Worm (Caenorhabditis elegans) whole organism, L4 larva: Measurements from ENCODE around the gene srj-6.

Experiments
- D1046.2 ChIP-seq: fragments of 200-800 bp; sonication (Bioruptor generic); IDR thresholded peaks from 2 replicates; pipeline ENCODE4 v1.3.6; 2022; ENCODE audit warnings: missing genetic modification characterization, missing compliant biosample characterization
- F44E2.7 ChIP-seq: fragments of 200-800 bp; sonication (Bioruptor generic); IDR thresholded peaks from 2 replicates; pipeline ENCODE4 v2.1.2; 2022; ENCODE audit warnings: missing genetic modification characterization, missing compliant biosample characterization
- Y105C5A.15 ChIP-seq: fragments of 200-800 bp; sonication (Bioruptor generic); IDR thresholded peaks from 2 replicates; pipeline ENCODE4 v1.3.6; 2022; ENCODE audit warnings: missing genetic modification characterization, missing compliant biosample characterization
- ZK337.2 ChIP-seq: fragments of 200-800 bp; sonication (Bioruptor generic); IDR thresholded peaks from 2 replicates; pipeline ENCODE4 v1.3.6; 2022; ENCODE audit warnings: missing genetic modification reagents, missing genetic modification characterization, missing compliant biosample characterization
- ZK546.5 ChIP-seq, 2 experiments: sonication (generic microtip); optimal IDR thresholded peaks; 2 replicates each; lab custom pipeline; 2017; ENCODE audit warnings: missing biosample characterization in 2 of 2, missing genetic modification characterization in 2 of 2
- aha-1 ChIP-seq: fragments of 150-350 bp; peaks from one replicate; lab custom pipeline; 2014; ENCODE audit warnings: missing biosample characterization, missing genetic modification characterization
- ama-1 ChIP-seq: fragments of 150-350 bp; optimal IDR thresholded peaks from 2 replicates; lab custom pipeline; 2014; ENCODE audit warnings: inconsistent platforms, mixed read lengths
- arid-1 ChIP-seq: fragments of 200-800 bp; sonication (Bioruptor generic); conservative IDR thresholded peaks from 2 replicates; pipeline ENCODE4 v1.3.6; 2022; ENCODE audit warnings: missing genetic modification reagents, missing genetic modification characterization, missing compliant biosample characterization
- attf-4 ChIP-seq: sonication (generic microtip); optimal IDR thresholded peaks from 3 replicates; lab custom pipeline; 2017; ENCODE audit warnings: missing biosample characterization, missing genetic modification characterization
- ceh-32 ChIP-seq: sonication (generic microtip); optimal IDR thresholded peaks from 2 replicates; lab custom pipeline; 2016; ENCODE audit warnings: mild to moderate bottlenecking, missing genetic modification characterization, missing compliant biosample characterization; ENCODE audit not compliant: poor library complexity
- ceh-62 ChIP-seq: sonication (generic microtip); optimal IDR thresholded peaks from 2 replicates; lab custom pipeline; 2017; ENCODE audit warnings: missing biosample characterization, missing genetic modification characterization
- ces-1 ChIP-seq: fragments of 150-350 bp; sonication (generic microtip); optimal IDR thresholded peaks from 4 replicates; lab custom pipeline; 2014; ENCODE audit warnings: missing biosample characterization, missing genetic modification reagents, missing genetic modification characterization
- cey-2 ChIP-seq: sonication (generic microtip); optimal IDR thresholded peaks from 3 replicates; lab custom pipeline; 2017; ENCODE audit warnings: missing genetic modification characterization, mild to moderate bottlenecking, missing compliant biosample characterization, antibody characterized with exemption, borderline replicate concordance; ENCODE audit not compliant: insufficient read depth
- dmd-6 ChIP-seq: fragments of 200-800 bp; sonication (Bioruptor generic); IDR thresholded peaks from 2 replicates; pipeline ENCODE4 v1.3.6; 2022; ENCODE audit warnings: missing genetic modification reagents, missing genetic modification characterization, missing compliant biosample characterization
- dpl-1 ChIP-seq: fragments of 150-350 bp; optimal IDR thresholded peaks from 2 replicates; lab custom pipeline; 2014; ENCODE audit warnings: missing biosample characterization, missing genetic modification reagents, missing genetic modification characterization
- duxl-1 ChIP-seq: sonication (generic microtip); optimal IDR thresholded peaks from 2 replicates; lab custom pipeline; 2016; ENCODE audit warnings: mild to moderate bottlenecking, missing genetic modification characterization, moderate library complexity, missing compliant biosample characterization; ENCODE audit not compliant: poor library complexity
- egl-27 ChIP-seq: sonication (generic microtip); optimal IDR thresholded peaks from 3 replicates; lab custom pipeline; 2017; ENCODE audit warnings: missing biosample characterization, missing genetic modification reagents, missing genetic modification characterization
- fos-1 ChIP-seq: fragments of 150-350 bp; optimal IDR thresholded peaks from 2 replicates; lab custom pipeline; 2014; ENCODE audit warnings: missing biosample characterization, missing genetic modification characterization
- hlh-30 ChIP-seq: sonication (generic microtip); optimal IDR thresholded peaks from 2 replicates; lab custom pipeline; 2017; ENCODE audit warnings: antibody characterized with exemption, mild to moderate bottlenecking, missing genetic modification characterization, missing compliant biosample characterization; ENCODE audit not compliant: insufficient read depth
- hmg-1.1 ChIP-seq: fragments of 200-800 bp; sonication (Bioruptor generic); IDR thresholded peaks from 2 replicates; pipeline ENCODE4 v1.3.6; 2022; ENCODE audit warnings: missing genetic modification reagents, missing genetic modification characterization, missing compliant biosample characterization
- lin-15B ChIP-seq: fragments of 150-350 bp; sonication (generic microtip); optimal IDR thresholded peaks from 3 replicates; lab custom pipeline; 2014; ENCODE audit warnings: missing biosample characterization, missing genetic modification characterization
- lin-38 ChIP-seq: fragments of 200-800 bp; sonication (Bioruptor generic); IDR thresholded peaks from 2 replicates; pipeline ENCODE4 v1.3.6; 2022; ENCODE audit warnings: missing genetic modification reagents, missing genetic modification characterization, missing compliant biosample characterization
- lir-3 ChIP-seq: sonication (generic microtip); optimal IDR thresholded peaks from 2 replicates; lab custom pipeline; 2016; ENCODE audit warnings: mild to moderate bottlenecking, missing genetic modification characterization, missing compliant biosample characterization
- lsy-2 ChIP-seq, 2 experiments: fragments of 150-350 bp in 1 of 2; sonication (generic microtip) in 1 of 2; optimal IDR thresholded peaks; 2 replicates each; lab custom pipeline; 2014 to 2017; ENCODE audit warnings: missing biosample characterization in 2 of 2, missing genetic modification characterization in 2 of 2
- mdl-1 ChIP-seq, 2 experiments: fragments of 150-350 bp in 1 of 2; sonication (generic microtip) in 1 of 2; optimal IDR thresholded peaks; 2 replicates each; lab custom pipeline; 2014 to 2017; ENCODE audit warnings: missing biosample characterization in 2 of 2, missing genetic modification characterization in 2 of 2
- mdt-29 ChIP-seq: fragments of 200-800 bp; sonication (Bioruptor generic); IDR thresholded peaks from 2 replicates; pipeline ENCODE4 v1.3.6; 2022; ENCODE audit warnings: missing genetic modification reagents, missing genetic modification characterization, missing compliant biosample characterization
- mxl-3 ChIP-seq: fragments of 200-800 bp; sonication (Bioruptor generic); optimal IDR thresholded peaks from 2 replicates; lab custom pipeline; 2018; ENCODE audit warnings: mild to moderate bottlenecking, missing genetic modification characterization, missing compliant biosample characterization
- nhr-111 ChIP-seq: fragments of 200-800 bp; sonication (Bioruptor generic); optimal IDR thresholded peaks from 2 replicates; lab custom pipeline; 2018; ENCODE audit warnings: mild to moderate bottlenecking, missing genetic modification characterization, missing compliant biosample characterization
- nhr-28 ChIP-seq: fragments of 150-350 bp; optimal IDR thresholded peaks from 2 replicates; lab custom pipeline; 2014; ENCODE audit warnings: missing biosample characterization, missing genetic modification characterization
- nhr-41 ChIP-seq: fragments of 200-800 bp; sonication (Bioruptor generic); IDR thresholded peaks from 2 replicates; pipeline ENCODE4 v1.3.6; 2022; ENCODE audit warnings: missing genetic modification reagents, missing genetic modification characterization, missing compliant biosample characterization
- nhr-48 ChIP-seq: sonication (generic microtip); optimal IDR thresholded peaks from 2 replicates; lab custom pipeline; 2016; ENCODE audit warnings: mild to moderate bottlenecking, missing genetic modification characterization, missing compliant biosample characterization
- nhr-76 ChIP-seq: fragments of 150-350 bp; optimal IDR thresholded peaks from 2 replicates; lab custom pipeline; 2014; ENCODE audit warnings: missing biosample characterization, missing genetic modification characterization
- nhr-77 ChIP-seq: fragments of 150-350 bp; optimal IDR thresholded peaks from 2 replicates; lab custom pipeline; 2014; ENCODE audit warnings: missing biosample characterization, missing genetic modification characterization
- php-3 ChIP-seq: fragments of 200-800 bp; sonication (Bioruptor generic); IDR thresholded peaks from 2 replicates; pipeline ENCODE4 v1.3.6; 2022; ENCODE audit warnings: missing genetic modification reagents, missing genetic modification characterization, missing compliant biosample characterization
- skn-1 ChIP-seq: fragments of 150-350 bp; optimal IDR thresholded peaks from 2 replicates; lab custom pipeline; 2014; ENCODE audit warnings: missing biosample characterization, missing genetic modification characterization
- snpc-1.2 ChIP-seq: fragments of 200-800 bp; sonication (Bioruptor generic); IDR thresholded peaks from 2 replicates; pipeline ENCODE4 v1.3.6; 2022; ENCODE audit warnings: missing genetic modification reagents, missing genetic modification characterization, missing compliant biosample characterization
- snpc-4 ChIP-seq: fragments of 150-350 bp; optimal IDR thresholded peaks from 2 replicates; lab custom pipeline; 2014; ENCODE audit warnings: missing biosample characterization, missing genetic modification characterization
- tra-1 ChIP-seq: fragments of 200-800 bp; sonication (Bioruptor generic); IDR thresholded peaks from 2 replicates; pipeline ENCODE4 v1.3.6; 2022; ENCODE audit warnings: missing genetic modification reagents, missing genetic modification characterization, missing compliant biosample characterization
- unc-130 ChIP-seq: sonication (generic microtip); optimal IDR thresholded peaks from 2 replicates; lab custom pipeline; 2016; ENCODE audit warnings: missing genetic modification reagents, missing genetic modification characterization, missing compliant biosample characterization
- vab-7 ChIP-seq: fragments of 200-800 bp; sonication (Bioruptor generic); IDR thresholded peaks from 2 replicates; pipeline ENCODE4 v1.3.6; 2022; ENCODE audit warnings: missing genetic modification reagents, missing genetic modification characterization, missing compliant biosample characterization
- zag-1 ChIP-seq: fragments of 150-350 bp; optimal IDR thresholded peaks from 2 replicates; lab custom pipeline; 2014; ENCODE audit warnings: missing biosample characterization, missing genetic modification characterization
- zfp-2 ChIP-seq: sonication (generic microtip); optimal IDR thresholded peaks from 2 replicates; lab custom pipeline; 2016; ENCODE audit warnings: mild to moderate bottlenecking, missing genetic modification characterization, missing compliant biosample characterization
- zip-2 ChIP-seq: fragments of 150-350 bp; optimal IDR thresholded peaks from 2 replicates; lab custom pipeline; 2014; ENCODE audit warnings: missing biosample characterization, missing genetic modification characterization
- ztf-11 ChIP-seq: fragments of 150-350 bp; optimal IDR thresholded peaks from 2 replicates; lab custom pipeline; 2014; ENCODE audit warnings: missing biosample characterization, missing genetic modification characterization

srj-6 gene

DNA sequence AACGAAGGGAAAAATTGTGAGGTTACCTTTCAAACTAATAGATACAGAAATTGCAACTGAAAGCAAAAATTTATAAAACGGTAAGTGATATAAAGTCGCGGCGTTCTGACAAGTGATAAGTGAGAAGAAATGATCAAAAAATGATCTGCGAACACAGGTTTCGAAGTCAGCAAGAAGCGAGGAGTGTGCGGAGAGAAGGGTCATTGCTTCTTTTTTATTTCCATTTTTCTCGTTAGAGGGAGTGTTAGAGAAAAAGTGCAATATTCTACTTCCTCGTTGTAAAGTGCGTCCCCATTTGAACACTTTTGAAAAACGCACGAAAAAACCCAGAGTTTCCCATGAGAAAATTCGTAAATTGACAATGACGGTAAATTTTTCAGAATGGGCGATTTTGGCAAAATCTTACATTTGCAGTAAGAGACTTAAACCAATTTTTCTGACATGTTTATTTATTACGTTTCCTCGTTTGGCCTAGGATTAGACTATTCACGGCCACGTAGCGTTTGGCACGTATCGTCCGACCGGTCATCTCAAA lies 22.3 kb upstream of the srj-6 start, which contains the start of the genes fbxa-72 and srx-21 (continued):
- TF ChIP-seq cey-2 (tag; lab: Kevin White, UChicago) (no peak), arid-1 (no peak), skn-1 (tag; lab: Kevin White, UChicago) (no peak)
- TF ChIP-seq, all 104 proteins: peak for 14

DNA sequence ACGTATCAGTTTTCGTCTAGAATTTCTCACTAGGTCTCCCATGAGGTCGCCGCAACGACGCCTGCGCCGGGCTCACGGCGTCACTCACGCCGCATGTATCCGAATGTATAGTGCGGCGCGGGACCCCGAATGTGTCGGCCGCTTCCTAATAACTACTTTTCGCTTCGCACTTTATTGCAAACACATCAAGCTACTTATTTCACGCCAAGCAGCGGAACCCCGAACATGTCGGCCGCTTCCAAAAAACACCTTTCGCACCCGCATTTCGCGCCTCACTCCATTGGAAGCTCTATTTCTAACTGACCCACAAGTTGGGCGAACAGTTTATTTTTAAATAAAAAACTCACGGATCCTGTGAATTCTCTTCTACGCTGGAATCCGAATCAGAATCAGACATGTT lies 21.8 kb upstream of the srj-6 start:
- TF ChIP-seq php-3 (no peak), lir-3 (tag; lab: Kevin White, UChicago) (no peak), ceh-62 (tag; lab: Kevin White, UChicago) (no peak), fos-1 (tag; lab: Kevin White, UChicago) (no peak), snpc-4 (tag; lab: Kevin White, UChicago) (no peak), ces-1 (GFP tag; lab: Kevin White, UChicago) (no peak), arid-1 (no peak), F44E2.7 (GFP tag; lab: Robert Waterston, UW) (no peak), ZK337.2 (GFP tag; lab: Robert Waterston, UW) (no peak)

DNA sequence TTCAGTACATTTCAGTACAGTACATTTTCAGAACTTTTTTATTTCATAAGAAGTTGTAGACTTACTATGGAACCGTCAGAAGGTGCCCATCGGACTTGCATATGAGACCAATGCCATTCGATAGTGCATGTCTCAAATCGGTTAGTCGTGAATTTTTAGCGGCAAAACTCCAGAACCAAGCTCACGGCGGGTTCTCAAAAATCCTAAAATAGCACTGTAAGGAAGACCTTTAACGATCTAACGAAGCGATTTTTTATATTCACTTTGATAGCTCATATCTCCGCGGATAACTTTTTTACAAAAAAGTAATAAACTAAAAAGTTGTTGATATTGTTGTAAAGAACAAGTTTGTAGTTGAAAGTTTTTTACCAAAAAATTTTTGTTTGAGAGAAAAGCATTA lies 19.9 kb upstream of the srj-6 start, which contains the start of gene sru-25:
sru-25 (minus strand) TSS at position 101 of the 400 bp plus-strand sequence.
- TF ChIP-seq nhr-41 = no peak
- no peak for TF ChIP-seq lsy-2 (tag; optimal IDR thresholded peaks at IDR 0.05; lab: Kevin White, UChicago)
- no peak for TF ChIP-seq egl-27 (tag; lab: Kevin White, UChicago)
- TF ChIP-seq mdt-29 (GFP tag; lab: Robert Waterston, UW) = no peak
- no peak for TF ChIP-seq ztf-11 (tag; lab: Kevin White, UChicago)
- no peak for TF ChIP-seq zag-1 (tag; lab: Kevin White, UChicago)
- no peak for TF ChIP-seq hlh-30 (tag; lab: Kevin White, UChicago)
- no peak for TF ChIP-seq dpl-1 (GFP tag; lab: Kevin White, UChicago)
- no peak for TF ChIP-seq nhr-76 (tag; lab: Kevin White, UChicago)
- TF ChIP-seq zip-2 (tag; lab: Kevin White, UChicago) = no peak
- no peak for TF ChIP-seq zfp-2
- no peak for TF ChIP-seq tra-1 (GFP tag; lab: Robert Waterston, UW)
- TF ChIP-seq vab-7 (GFP tag; lab: Robert Waterston, UW) = no peak
- TF ChIP-seq unc-130 (GFP tag; lab: Kevin White, UChicago) = no peak

DNA sequence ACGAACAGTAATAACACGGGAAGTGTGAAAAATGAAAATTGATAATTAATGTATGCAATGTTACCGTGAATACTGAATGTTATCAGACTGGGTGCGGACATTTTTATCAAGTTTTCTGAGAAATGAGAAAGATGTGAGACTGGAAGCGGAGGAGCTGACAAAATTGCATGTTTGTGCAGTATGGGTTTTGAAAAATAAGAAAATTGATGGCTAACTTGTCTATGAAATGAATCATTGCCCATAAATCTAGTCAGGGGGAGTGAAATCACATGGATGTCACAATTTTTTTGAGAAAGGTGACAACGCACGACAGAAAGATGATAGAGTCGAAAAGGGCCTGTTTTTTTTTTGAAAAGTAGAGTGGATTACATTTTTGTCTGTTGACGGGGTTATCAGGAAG lies 17.0 kb upstream of the srj-6 start, which contains the start of gene sru-24:
sru-24 (minus strand) TSS at position 101 of the 400 bp plus-strand sequence.
- no peak for TF ChIP-seq attf-4 (tag; lab: Kevin White, UChicago)
- no peak for TF ChIP-seq nhr-48 (tag; lab: Kevin White, UChicago)
- no peak for TF ChIP-seq D1046.2 (GFP tag; lab: Robert Waterston, UW)
- no peak for TF ChIP-seq Y105C5A.15 (GFP tag; lab: Robert Waterston, UW)
- no peak for TF ChIP-seq lin-15B (tag; lab: Kevin White, UChicago)
- no peak for TF ChIP-seq egl-27 (tag; lab: Kevin White, UChicago)
- TF ChIP-seq ZK546.5 (tag; optimal IDR thresholded peaks at IDR 0.05; lab: Kevin White, UChicago) = no peak
- TF ChIP-seq ztf-11 (tag; lab: Kevin White, UChicago) = no peak
- no peak for TF ChIP-seq php-3
- TF ChIP-seq mdt-29 (GFP tag; lab: Robert Waterston, UW) = no peak
- no peak for TF ChIP-seq nhr-111 (GFP tag; lab: Kevin White, UChicago)
- TF ChIP-seq lin-38 (GFP tag; lab: Robert Waterston, UW) = no peak
- TF ChIP-seq, all 104 proteins: peak for 0

DNA sequence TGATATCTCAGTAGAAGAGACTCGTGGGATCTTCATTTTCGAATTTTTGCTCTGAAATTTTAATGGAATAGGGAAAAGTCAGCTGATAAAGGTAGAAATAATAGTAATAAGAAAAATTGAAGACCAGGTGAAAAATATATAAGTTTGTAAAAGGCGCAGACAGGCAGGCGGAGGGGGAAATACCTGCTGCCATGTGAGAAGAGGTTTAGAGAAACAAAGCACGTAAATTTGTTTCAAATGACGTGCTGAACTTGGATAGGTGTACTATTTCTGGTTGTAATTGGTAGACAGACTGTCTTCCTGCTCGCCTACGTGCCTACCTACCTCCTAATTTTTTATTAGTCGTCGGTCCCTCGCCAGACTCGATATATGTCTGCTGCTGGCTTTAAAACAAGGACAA lies 13.2 kb upstream of the srj-6 start, which contains the start of gene nhr-180:
nhr-180 (minus strand) TSS at position 52 of the 400 bp plus-strand sequence.
- TF ChIP-seq hmg-1.1 (GFP tag; lab: Robert Waterston, UW) (0 out of 2 replicates have a peak, but pooled peaks have one; percentile 12), mxl-3 (GFP tag; lab: Kevin White, UChicago) (peak; percentile 33), ces-1 (GFP tag; lab: Kevin White, UChicago) (no peak), duxl-1 (tag; lab: Kevin White, UChicago) (peak; percentile 58), snpc-1.2 (GFP tag; lab: Robert Waterston, UW) (no peak), mdl-1 (tag; optimal IDR thresholded peaks at IDR 0.05; lab: Kevin White, UChicago) (peak; percentile 37 to 74), ama-1 (no peak), dmd-6 (GFP tag; lab: Robert Waterston, UW) (peak; percentile 61; the same call in 1 of the 2 replicates), hlh-30 (tag; lab: Kevin White, UChicago) (peak; percentile 69), ceh-32 (tag; lab: Kevin White, UChicago) (no peak), nhr-28 (tag; lab: Kevin White, UChicago) (peak; percentile 39), ZK546.5 (tag; optimal IDR thresholded peaks at IDR 0.05; lab: Kevin White, UChicago) (no peak), aha-1 (peak; percentile 13), nhr-77 (peak; percentile 6)
